Fruit fly (Drosophila melanogaster): ENCODE measurements around the gene MnM.

The MnM gene

dm6 chr3L:3198447-3199402 lies 20.3 kb upstream of the MnM start, which contains the start of the genes CG32276 and gry (continued):
- TF ChIP-seq corto (GFP tag; optimal IDR thresholded peaks at IDR 0.05) = no peak
- TF ChIP-seq sima (GFP tag; optimal IDR thresholded peaks at IDR 0.05) = no peak
- peak; percentile 73 for TF ChIP-seq bcd (GFP tag; optimal IDR thresholded peaks at IDR 0.05)
- peak; percentile 67 for TF ChIP-seq BEAF-32 (GFP tag; optimal IDR thresholded peaks at IDR 0.05)
- peak; percentile 57 for TF ChIP-seq Spps (tag; optimal IDR thresholded peaks at IDR 0.05)
- peak; percentile 77 for TF ChIP-seq vfl (GFP tag; optimal IDR thresholded peaks at IDR 0.05)
- peak; percentile 53 for TF ChIP-seq E2f1 (GFP tag; IDR thresholded peaks at IDR 0.05)
- TF ChIP-seq Kr (GFP tag; optimal IDR thresholded peaks at IDR 0.05) = no peak
- peak; percentile 48 for TF ChIP-seq ERR (GFP tag; optimal IDR thresholded peaks at IDR 0.05)
- peak; percentile 78 for TF ChIP-seq CoRest (tag; optimal IDR thresholded peaks at IDR 0.05)
- no peak for TF ChIP-seq peb (GFP tag; IDR thresholded peaks at IDR 0.05)
- TF ChIP-seq danr (GFP tag; IDR thresholded peaks at IDR 0.05) = peak; percentile 63
- TF ChIP-seq nom (GFP tag; optimal IDR thresholded peaks at IDR 0.05) = peak; percentile 84
- TF ChIP-seq Sin3A (optimal IDR thresholded peaks at IDR 0.05) = peak; percentile 92
- peak in 1 of 2 experiments; percentile 91 for TF ChIP-seq insv (GFP tag; optimal IDR thresholded peaks at IDR 0.05)
- TF ChIP-seq mld (GFP tag; IDR thresholded peaks at IDR 0.05; ENCODE audit: partially characterized antibody) = no peak
- peak; percentile 82 for TF ChIP-seq CG8924 (tag; optimal IDR thresholded peaks at IDR 0.05)
- peak; percentile 15; the same call in 1 of the 2 replicates for TF ChIP-seq inv (GFP tag; IDR thresholded peaks at IDR 0.05; ENCODE audit: partially characterized antibody)
- peak; percentile 63; the same call in 2 of the 3 replicates for TF ChIP-seq H15 (GFP tag; IDR thresholded peaks at IDR 0.05)
- peak; percentile 27 for TF ChIP-seq D (optimal IDR thresholded peaks at IDR 0.05)
- TF ChIP-seq D (GFP tag; optimal IDR thresholded peaks at IDR 0.05) = peak; percentile 48
- TF ChIP-seq CG10959 (GFP tag; IDR thresholded peaks at IDR 0.05) = peak; percentile 43; the same call in 1 of the 2 replicates
- TF ChIP-seq ase (GFP tag; IDR thresholded peaks at IDR 0.05) = peak; percentile 58; the same call in 1 of the 3 replicates
- no peak for TF ChIP-seq D19B (GFP tag; optimal IDR thresholded peaks at IDR 0.05)
- TF ChIP-seq CG16779 (GFP tag; IDR thresholded peaks at IDR 0.05) = no peak
- no peak for TF ChIP-seq vnd (GFP tag; IDR thresholded peaks at IDR 0.05; ENCODE audit: partially characterized antibody)
- peak; percentile 83 for TF ChIP-seq ftz-f1 (GFP tag; optimal IDR thresholded peaks at IDR 0.05)
- no peak for TF ChIP-seq CG7745 (tag; optimal IDR thresholded peaks at IDR 0.05)
- peak; percentile 83 for TF ChIP-seq CG3847 (GFP tag; IDR thresholded peaks at IDR 0.05)
- TF ChIP-seq B-H1 (GFP tag; IDR thresholded peaks at IDR 0.05) = no peak; the same call in 2 of the 3 replicates
- TF ChIP-seq tin (GFP tag; optimal IDR thresholded peaks at IDR 0.05) = peak; percentile 85
- TF ChIP-seq ewg (GFP tag; optimal IDR thresholded peaks at IDR 0.05) = peak; percentile 72
- TF ChIP-seq gsb (GFP tag; IDR thresholded peaks at IDR 0.05) = no peak
- no peak for TF ChIP-seq CG15601 (tag; optimal IDR thresholded peaks at IDR 0.05)
- TF ChIP-seq Asciz (GFP tag; optimal IDR thresholded peaks at IDR 0.05) = no peak
- no peak for TF ChIP-seq Nf-YC (tag; optimal IDR thresholded peaks at IDR 0.05)
- TF ChIP-seq CG7987 (GFP tag; optimal IDR thresholded peaks at IDR 0.05) = peak; percentile 74
- no peak for TF ChIP-seq nerfin-2 (GFP tag; IDR thresholded peaks at IDR 0.05; ENCODE audit: partially characterized antibody)
- no peak for TF ChIP-seq CG2875 (GFP tag; optimal IDR thresholded peaks at IDR 0.05)
- no peak for TF ChIP-seq hth (optimal IDR thresholded peaks at IDR 0.05)
- peak; percentile 99 for TF ChIP-seq CG7928 (GFP tag; optimal IDR thresholded peaks at IDR 0.05)
- TF ChIP-seq bigmax (GFP tag; optimal IDR thresholded peaks at IDR 0.05) = no peak
- TF ChIP-seq h (optimal IDR thresholded peaks at IDR 0.05) = no peak
- TF ChIP-seq wek (GFP tag; optimal IDR thresholded peaks at IDR 0.05) = peak; percentile 80
- TF ChIP-seq dm (GFP tag; optimal IDR thresholded peaks at IDR 0.05) = peak; percentile 81
- no peak for TF ChIP-seq CG14860 (GFP tag; IDR thresholded peaks at IDR 0.05; ENCODE audit: partially characterized antibody)
- TF ChIP-seq CG9797 (GFP tag; optimal IDR thresholded peaks at IDR 0.05) = peak; percentile 96
- TF ChIP-seq CG12391 (tag; optimal IDR thresholded peaks at IDR 0.05) = peak; percentile 91
- TF ChIP-seq Hr39 (optimal IDR thresholded peaks at IDR 0.05) = no peak
